Worm (Caenorhabditis elegans): Measurements from ENCODE around the gene C26H9A.4.

ce11 chrIV:12620921-12621320, 32.3 kb upstream of the C26H9A.4 start:
- TF ChIP-seq ama-1 (optimal IDR thresholded peaks at IDR 0.05) (no peak), hnd-1 (tag; optimal IDR thresholded peaks at IDR 0.05) (no peak), sea-1 (GFP tag; conservative IDR thresholded peaks at IDR 0.05) (no peak)

Measured in whole organism, early embryonic.